Worm (Caenorhabditis elegans) whole organism, young adult: Measurements from ENCODE around the gene T22D1.3.

Experiments
- B0019.2 ChIP-seq: fragments of 200-800 bp; sonication (Bioruptor generic); conservative IDR thresholded peaks from 2 replicates; pipeline ENCODE4 v1.3.6; 2022; ENCODE audit warnings: missing genetic modification reagents, missing genetic modification characterization, missing compliant biosample characterization
- B0261.1 ChIP-seq: sonication (generic microtip); optimal IDR thresholded peaks from 2 replicates; lab custom pipeline; 2016; ENCODE audit warnings: mild to moderate bottlenecking, missing genetic modification characterization, moderate library complexity, missing compliant biosample characterization
- C06A6.2 ChIP-seq: fragments of 200-800 bp; sonication (Bioruptor generic); conservative IDR thresholded peaks from 2 replicates; pipeline ENCODE4 v1.3.6; 2022; ENCODE audit warnings: missing genetic modification characterization, missing compliant biosample characterization
- C17E4.6 ChIP-seq: fragments of 200-800 bp; sonication (Bioruptor generic); IDR thresholded peaks from 2 replicates; pipeline ENCODE4 v1.3.6; 2022; ENCODE audit warnings: missing genetic modification reagents, missing genetic modification characterization, missing compliant biosample characterization
- D2030.7 ChIP-seq: fragments of 200-800 bp; sonication (Bioruptor generic); IDR thresholded peaks from 2 replicates; pipeline ENCODE4 v1.3.6; 2022; ENCODE audit warnings: missing genetic modification reagents, missing genetic modification characterization, missing compliant biosample characterization
- F33H1.4 ChIP-seq: fragments of 200-800 bp; sonication (Bioruptor generic); IDR thresholded peaks from 2 replicates; pipeline ENCODE4 v1.3.6; 2022; ENCODE audit warnings: missing genetic modification reagents, missing genetic modification characterization, missing compliant biosample characterization
- F49E8.2 ChIP-seq: sonication (generic microtip); optimal IDR thresholded peaks from 3 replicates; lab custom pipeline; 2017; ENCODE audit warnings: missing genetic modification characterization, mild to moderate bottlenecking, missing compliant biosample characterization, antibody characterized with exemption, moderate library complexity; ENCODE audit not compliant: insufficient read depth
- F57C9.4 ChIP-seq: sonication (generic microtip); optimal IDR thresholded peaks from 2 replicates; lab custom pipeline; 2017; ENCODE audit warnings: mild to moderate bottlenecking, missing genetic modification characterization, missing compliant biosample characterization
- Y56A3A.18 ChIP-seq: fragments of 200-800 bp; sonication (Bioruptor generic); IDR thresholded peaks from 2 replicates; pipeline ENCODE4 v1.3.6; 2022; ENCODE audit warnings: missing genetic modification reagents, missing genetic modification characterization, missing compliant biosample characterization
- athp-1 ChIP-seq: sonication (generic microtip); optimal IDR thresholded peaks from 2 replicates; lab custom pipeline; 2017; ENCODE audit warnings: mild to moderate bottlenecking, missing genetic modification characterization, missing compliant biosample characterization
- attf-5 ChIP-seq: fragments of 200-800 bp; sonication (Bioruptor generic); optimal IDR thresholded peaks from 2 replicates; lab custom pipeline; 2018; ENCODE audit warnings: mild to moderate bottlenecking, missing genetic modification characterization, missing compliant biosample characterization
- bed-2 ChIP-seq: fragments of 200-800 bp; sonication (Bioruptor generic); IDR thresholded peaks from 2 replicates; pipeline ENCODE4 v1.3.6; 2022; ENCODE audit warnings: missing genetic modification reagents, missing genetic modification characterization, missing compliant biosample characterization
- ccch-3 ChIP-seq: fragments of 200-800 bp; sonication (Bioruptor generic); optimal IDR thresholded peaks from 2 replicates; lab custom pipeline; 2018; ENCODE audit warnings: mild to moderate bottlenecking, missing genetic modification characterization, missing compliant biosample characterization
- cebp-1 ChIP-seq, 2 experiments: fragments of 200-800 bp in 1 of 2; sonication (Bioruptor generic) in 1 of 2; sonication (generic microtip) in 1 of 2; IDR thresholded peaks in 1 of 2; optimal IDR thresholded peaks in 1 of 2; 2 replicates each; pipeline versions ENCODE4 v1.3.6 to Lab custom; 2017 to 2022; ENCODE audit warnings: missing compliant biosample characterization in 2 of 2, missing genetic modification characterization in 2 of 2, mild to moderate bottlenecking in 1 of 2, missing genetic modification reagents in 1 of 2, moderate library complexity in 1 of 2
- ceh-91 ChIP-seq: fragments of 200-800 bp; sonication (Bioruptor generic); IDR thresholded peaks from 2 replicates; pipeline ENCODE4 v1.3.6; 2022; ENCODE audit warnings: missing genetic modification reagents, missing genetic modification characterization, missing compliant biosample characterization
- dox-1 ChIP-seq: fragments of 200-800 bp; sonication (Bioruptor generic); IDR thresholded peaks from 2 replicates; pipeline ENCODE4 v1.3.6; 2022; ENCODE audit warnings: missing genetic modification reagents, missing genetic modification characterization, missing compliant biosample characterization
- dpl-1 ChIP-seq: fragments of 150-350 bp; optimal IDR thresholded peaks from 2 replicates; lab custom pipeline; 2014; ENCODE audit warnings: missing biosample characterization, missing genetic modification reagents, missing genetic modification characterization
- efl-1 ChIP-seq: fragments of 150-350 bp; optimal IDR thresholded peaks from 2 replicates; lab custom pipeline; 2014; ENCODE audit warnings: missing biosample characterization, missing genetic modification reagents, missing genetic modification characterization
- egl-18 ChIP-seq: fragments of 200-800 bp; sonication (Bioruptor generic); IDR thresholded peaks from 2 replicates; pipeline ENCODE4 v1.3.6; 2022; ENCODE audit warnings: missing genetic modification reagents, missing genetic modification characterization, missing compliant biosample characterization
- ets-4 ChIP-seq: fragments of 200-800 bp; sonication (Bioruptor generic); optimal IDR thresholded peaks from 2 replicates; lab custom pipeline; 2018; ENCODE audit warnings: mild to moderate bottlenecking, missing genetic modification characterization, missing compliant biosample characterization
- him-1 ChIP-seq: sonication (generic microtip); optimal IDR thresholded peaks from 2 replicates; lab custom pipeline; 2016; ENCODE audit warnings: missing genotype, missing genetic modification reagents, missing genetic modification characterization, missing compliant biosample characterization
- hmg-1.2 ChIP-seq: fragments of 200-800 bp; sonication (Bioruptor generic); IDR thresholded peaks from 2 replicates; pipeline ENCODE4 v1.3.6; 2022; ENCODE audit warnings: missing genetic modification reagents, missing genetic modification characterization, missing compliant biosample characterization
- let-607 ChIP-seq, 2 experiments: fragments of 200-800 bp in 1 of 2; sonication (Bioruptor generic) in 1 of 2; sonication (generic microtip) in 1 of 2; optimal IDR thresholded peaks; 2 replicates each; lab custom pipeline; 2016 to 2018; ENCODE audit warnings: mild to moderate bottlenecking in 2 of 2, missing compliant biosample characterization in 2 of 2, missing genetic modification characterization in 2 of 2, moderate library complexity in 2 of 2, missing genotype in 1 of 2
- lin-35 ChIP-seq, 3 experiments: fragments of 150-350 bp in 2 of 3; sonication (generic microtip) in 1 of 3; optimal IDR thresholded peaks; 2 replicates each; lab custom pipeline; 2014 to 2018; ENCODE audit warnings: missing biosample characterization in 3 of 3, missing genetic modification characterization in 3 of 3, missing genetic modification reagents in 3 of 3
- lsl-1 ChIP-seq: fragments of 200-800 bp; sonication (Bioruptor generic); optimal IDR thresholded peaks from 2 replicates; lab custom pipeline; 2018; ENCODE audit warnings: mild to moderate bottlenecking, missing genetic modification characterization, moderate library complexity, missing compliant biosample characterization
- madf-6 ChIP-seq: fragments of 200-800 bp; sonication (Bioruptor generic); IDR thresholded peaks from 2 replicates; pipeline ENCODE4 v1.3.6; 2022; ENCODE audit warnings: missing genetic modification reagents, missing genetic modification characterization, missing compliant biosample characterization
- madf-8 ChIP-seq: fragments of 200-800 bp; sonication (Bioruptor generic); conservative IDR thresholded peaks from 2 replicates; pipeline ENCODE4 v1.3.6; 2022; ENCODE audit warnings: missing genetic modification reagents, missing genetic modification characterization, missing compliant biosample characterization
- mxl-1 ChIP-seq: sonication (generic microtip); optimal IDR thresholded peaks from 2 replicates; lab custom pipeline; 2016; ENCODE audit warnings: missing genetic modification characterization, missing compliant biosample characterization
- nfya-1 ChIP-seq: sonication (generic microtip); optimal IDR thresholded peaks from 2 replicates; lab custom pipeline; 2017; ENCODE audit warnings: antibody characterized with exemption, missing compliant biosample characterization, missing genetic modification characterization, borderline replicate concordance; ENCODE audit not compliant: insufficient read depth
- nfya-2 ChIP-seq: fragments of 200-800 bp; sonication (Bioruptor generic); IDR thresholded peaks from 2 replicates; pipeline ENCODE4 v1.3.6; 2022; ENCODE audit warnings: missing genetic modification reagents, missing genetic modification characterization, missing compliant biosample characterization
- nhr-120 ChIP-seq: fragments of 200-800 bp; sonication (Bioruptor generic); IDR thresholded peaks from 2 replicates; pipeline ENCODE4 v1.3.6; 2022; ENCODE audit warnings: missing genetic modification characterization, missing compliant biosample characterization
- nhr-27 ChIP-seq: fragments of 200-800 bp; sonication (Bioruptor generic); optimal IDR thresholded peaks from 2 replicates; lab custom pipeline; 2018; ENCODE audit warnings: mild to moderate bottlenecking, missing genetic modification characterization, moderate library complexity, missing compliant biosample characterization
- nhr-80 ChIP-seq: sonication (generic microtip); optimal IDR thresholded peaks from 2 replicates; lab custom pipeline; 2016; ENCODE audit warnings: missing genetic modification characterization, missing compliant biosample characterization
- nhr-90 ChIP-seq: sonication (generic microtip); optimal IDR thresholded peaks from 2 replicates; lab custom pipeline; 2016; ENCODE audit warnings: missing genotype, mild to moderate bottlenecking, missing genetic modification characterization, missing compliant biosample characterization
- snpc-1.1 ChIP-seq: sonication (generic microtip); optimal IDR thresholded peaks from 2 replicates; lab custom pipeline; 2017; ENCODE audit warnings: missing genetic modification characterization, mild to moderate bottlenecking, missing compliant biosample characterization, antibody characterized with exemption, moderate library complexity, missing genotype, missing genetic modification reagents; ENCODE audit not compliant: insufficient read depth
- snpc-1.3 ChIP-seq: sonication (generic microtip); optimal IDR thresholded peaks from 2 replicates; lab custom pipeline; 2017; ENCODE audit warnings: missing genetic modification characterization, mild to moderate bottlenecking, missing compliant biosample characterization, antibody characterized with exemption, moderate library complexity, missing genotype, missing genetic modification reagents; ENCODE audit not compliant: insufficient read depth
- snpc-3.4 ChIP-seq: sonication (generic microtip); optimal IDR thresholded peaks from 2 replicates; lab custom pipeline; 2017; ENCODE audit warnings: missing genetic modification characterization, mild to moderate bottlenecking, missing compliant biosample characterization, antibody characterized with exemption, moderate library complexity, missing genotype, missing genetic modification reagents
- snpc-4 ChIP-seq, 5 experiments: fragments of 150-350 bp in 1 of 5; sonication (generic microtip) in 4 of 5; optimal IDR thresholded peaks; 2 replicates each; lab custom pipeline; 2014 to 2018; ENCODE audit warnings: missing genetic modification characterization in 5 of 5, missing biosample characterization in 3 of 5, antibody characterized with exemption in 2 of 5, mild to moderate bottlenecking in 2 of 5, missing compliant biosample characterization in 2 of 5, missing genotype in 2 of 5, moderate library complexity in 2 of 5, missing genetic modification reagents in 1 of 5
- somi-1 ChIP-seq: fragments of 200-800 bp; sonication (Bioruptor generic); optimal IDR thresholded peaks from 2 replicates; lab custom pipeline; 2018; ENCODE audit warnings: mild to moderate bottlenecking, missing genetic modification characterization, missing compliant biosample characterization
- xnd-1 ChIP-seq: sonication (generic microtip); optimal IDR thresholded peaks from 2 replicates; lab custom pipeline; 2016; ENCODE audit warnings: missing genotype, missing genetic modification reagents, missing genetic modification characterization, missing compliant biosample characterization
- zfh-2 ChIP-seq: fragments of 200-800 bp; sonication (Bioruptor generic); conservative IDR thresholded peaks from 2 replicates; pipeline ENCODE4 v1.3.6; 2022; ENCODE audit warnings: missing genetic modification reagents, missing genetic modification characterization, missing compliant biosample characterization
- zim-3 ChIP-seq: sonication (generic microtip); optimal IDR thresholded peaks from 2 replicates; lab custom pipeline; 2017; ENCODE audit warnings: mild to moderate bottlenecking, missing genetic modification characterization, moderate library complexity, missing compliant biosample characterization
- ztf-18 ChIP-seq: sonication (generic microtip); optimal IDR thresholded peaks from 2 replicates; lab custom pipeline; 2016; ENCODE audit warnings: missing genotype, mild to moderate bottlenecking, missing genetic modification characterization, missing compliant biosample characterization

The T22D1.3 gene

DNA sequence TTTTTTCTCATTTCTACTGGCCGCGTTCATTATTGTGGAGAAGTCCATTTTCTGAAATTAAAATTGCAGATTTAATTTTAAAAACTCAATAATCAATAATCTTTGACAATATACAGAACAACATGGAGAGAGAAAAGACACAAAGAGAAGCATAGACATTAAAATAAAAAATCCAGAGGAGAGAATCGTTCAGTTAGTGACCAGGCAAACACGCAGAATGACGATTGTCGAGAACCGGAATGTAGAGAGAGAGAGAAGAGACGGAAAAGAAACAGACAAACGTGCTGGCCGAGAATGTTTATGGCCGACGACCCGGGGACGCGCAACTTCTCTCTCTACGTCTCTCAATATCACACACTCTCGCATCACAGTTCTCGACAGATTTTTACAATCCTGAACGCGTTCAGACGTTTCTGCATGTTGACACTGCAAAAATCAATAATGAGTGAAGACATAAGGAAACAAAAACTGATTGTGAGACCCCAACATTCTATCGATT lies 25.7 kb upstream of the T22D1.3 start, which contains the start of the genes T05A12.3 and T05A12.4 (continued):
- TF ChIP-seq madf-6 (GFP tag; lab: Robert Waterston, UW) (no peak), nfya-1 (no peak), dox-1 (GFP tag; lab: Robert Waterston, UW) (no peak; the same call in 1 of the 2 replicates), nhr-27 (tag; lab: Kevin White, UChicago) (no peak), zim-3 (tag; lab: Kevin White, UChicago) (no peak), snpc-1.3 (tag; lab: Kevin White, UChicago) (no peak), C06A6.2 (GFP tag; lab: Robert Waterston, UW) (no peak), efl-1 (GFP tag; lab: Kevin White, UChicago) (peak; percentile 5), cebp-1 (GFP tag; IDR thresholded peaks at IDR 0.05; lab: Robert Waterston, UW) (no peak), cebp-1 (tag; optimal IDR thresholded peaks at IDR 0.05; lab: Kevin White, UChicago) (no peak), nhr-90 (tag; lab: Kevin White, UChicago) (no peak), nhr-80 (tag; lab: Kevin White, UChicago) (peak; percentile 22), let-607 (tag; optimal IDR thresholded peaks at IDR 0.05; lab: Kevin White, UChicago) (no peak), nhr-120 (GFP tag; lab: Robert Waterston, UW) (no peak), mxl-1 (no peak), somi-1 (GFP tag; lab: Kevin White, UChicago) (no peak), hmg-1.2 (GFP tag; lab: Robert Waterston, UW) (peak; percentile 79), ztf-18 (no peak), nfya-2 (no peak), bed-2 (GFP tag; lab: Robert Waterston, UW) (peak; percentile 65; the same call in 1 of the 2 replicates), athp-1 (tag; lab: Kevin White, UChicago) (peak; percentile 18), F57C9.4 (tag; lab: Kevin White, UChicago) (no peak), ets-4 (GFP tag; lab: Kevin White, UChicago) (no peak), xnd-1 (tag; lab: Kevin White, UChicago) (no peak), B0261.1 (tag; lab: Kevin White, UChicago) (no peak), madf-8 (peak; percentile 58), egl-18 (no peak), attf-5 (no peak)

DNA sequence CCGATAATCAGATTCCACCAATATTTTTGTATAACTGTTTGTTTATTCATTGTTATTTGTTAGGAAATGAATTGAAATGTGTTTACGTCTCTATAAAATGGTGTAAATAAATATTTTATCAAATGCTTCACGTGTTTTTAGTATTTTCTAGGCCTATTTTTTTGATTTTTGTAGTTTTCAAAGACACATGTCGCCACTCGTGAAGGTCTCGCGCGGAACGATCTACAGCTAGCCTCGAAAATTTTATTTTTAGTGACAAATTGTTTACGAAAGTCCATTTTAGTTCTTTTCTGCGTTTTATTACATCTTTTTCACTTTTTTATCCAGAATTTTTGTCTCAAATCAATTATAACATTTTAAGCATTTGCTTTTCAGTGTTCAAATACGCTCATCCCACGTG lies 9.8 kb upstream of the T22D1.3 start, which contains the start of gene T22D1.5:
TSS of gene T22D1.5 (plus strand) at position 376 of the 400 bp plus-strand sequence.
- TF ChIP-seq C17E4.6 = 0 out of 2 replicates have a peak, but pooled peaks have one; percentile 39
- TF ChIP-seq efl-1 (GFP tag; lab: Kevin White, UChicago) = peak; percentile 94
- peak; percentile 9 for TF ChIP-seq F49E8.2 (tag; lab: Kevin White, UChicago)
- peak; percentile 57 for TF ChIP-seq dpl-1
- TF ChIP-seq Y56A3A.18 = no peak
- TF ChIP-seq snpc-4 (GFP tag; optimal IDR thresholded peaks at IDR 0.05; lab: Kevin White, UChicago) = peak; percentile 61
- TF ChIP-seq snpc-4 (tag; optimal IDR thresholded peaks at IDR 0.05; lab: Kevin White, UChicago) = peak in 3 of 4 experiments; percentile 70 to 83 (median 77)
- no peak for TF ChIP-seq ccch-3 (GFP tag; lab: Kevin White, UChicago)
- TF ChIP-seq D2030.7 = peak; percentile 86
- TF ChIP-seq snpc-1.1 = peak; percentile 50
- peak; percentile 92 for TF ChIP-seq xnd-1 (tag; lab: Kevin White, UChicago)
- TF ChIP-seq zfh-2 = no peak
- no peak for TF ChIP-seq B0019.2 (GFP tag; lab: Robert Waterston, UW)
- TF ChIP-seq ceh-91 (GFP tag; lab: Robert Waterston, UW) = peak; percentile 69
- TF ChIP-seq him-1 = peak; percentile 11
- TF ChIP-seq lsl-1 (GFP tag; lab: Kevin White, UChicago) = peak; percentile 91
- peak; percentile 95 for TF ChIP-seq madf-8
- peak; percentile 97 for TF ChIP-seq madf-6 (GFP tag; lab: Robert Waterston, UW)
- peak in 1 of 3 experiments; percentile 18 for TF ChIP-seq lin-35 (GFP tag; optimal IDR thresholded peaks at IDR 0.05; lab: Kevin White, UChicago)
- TF ChIP-seq snpc-3.4 (tag; lab: Kevin White, UChicago) = peak; percentile 82
- TF ChIP-seq F33H1.4 (GFP tag; lab: Robert Waterston, UW) = peak; percentile 93
